Fruit fly (Drosophila melanogaster): ENCODE results near the gene atk.
A peak's percentile ranks its signal among the peaks of the same experiment; 100 is the strongest.

The atk gene

dm6 chr3L:20494262-20494601 is 29.6 kb upstream of the atk start (continued):
- TF ChIP-seq wdn (GFP tag; IDR thresholded peaks at IDR 0.05) = no peak
- TF ChIP-seq Mrtf (GFP tag; IDR thresholded peaks at IDR 0.05) = no peak
- no peak for TF ChIP-seq CG9876 (GFP tag; optimal IDR thresholded peaks at IDR 0.05)
- peak; percentile 14; the same call in 1 of the 2 replicates for TF ChIP-seq lmd (GFP tag; IDR thresholded peaks at IDR 0.05)
- peak; percentile 8 for TF ChIP-seq CG13775 (GFP tag; optimal IDR thresholded peaks at IDR 0.05)
- TF ChIP-seq Six4 (GFP tag; optimal IDR thresholded peaks at IDR 0.05) = no peak
- no peak for TF ChIP-seq CG12155 (GFP tag; optimal IDR thresholded peaks at IDR 0.05)
- TF ChIP-seq CG7556 (GFP tag; optimal IDR thresholded peaks at IDR 0.05) = peak; percentile 7
- TF ChIP-seq CG17385 (GFP tag; optimal IDR thresholded peaks at IDR 0.05) = no peak
- TF ChIP-seq Trl (optimal IDR thresholded peaks at IDR 0.05) = no peak
- no peak for TF ChIP-seq Trl (GFP tag; optimal IDR thresholded peaks at IDR 0.05)
- TF ChIP-seq CG31365 (tag; optimal IDR thresholded peaks at IDR 0.05) = no peak
- no peak for TF ChIP-seq CkIIα-i1 (GFP tag; IDR thresholded peaks at IDR 0.05)
- peak; percentile 48 for TF ChIP-seq PHDP (tag; optimal IDR thresholded peaks at IDR 0.05)
- no peak for TF ChIP-seq CG12236 (GFP tag; optimal IDR thresholded peaks at IDR 0.05)
- no peak for TF ChIP-seq wor (GFP tag; IDR thresholded peaks at IDR 0.05)
- TF ChIP-seq scrt (GFP tag; optimal IDR thresholded peaks at IDR 0.05) = no peak
- no peak for TF ChIP-seq Dad (GFP tag; optimal IDR thresholded peaks at IDR 0.05)
- no peak for TF ChIP-seq Hsf (GFP tag; optimal IDR thresholded peaks at IDR 0.05)
- no peak for TF ChIP-seq E2f1 (GFP tag; IDR thresholded peaks at IDR 0.05)
- no peak for TF ChIP-seq CG4328 (GFP tag; optimal IDR thresholded peaks at IDR 0.05)
- TF ChIP-seq Hey (tag; optimal IDR thresholded peaks at IDR 0.05) = no peak
- no peak for TF ChIP-seq org-1 (GFP tag; optimal IDR thresholded peaks at IDR 0.05)
- TF ChIP-seq mirr (GFP tag; optimal IDR thresholded peaks at IDR 0.05) = no peak
- no peak for TF ChIP-seq CG5245 (GFP tag; optimal IDR thresholded peaks at IDR 0.05)
- TF ChIP-seq Med (GFP tag) = peak; percentile 64
- TF ChIP-seq CG17186 (GFP tag; optimal IDR thresholded peaks at IDR 0.05) = no peak
- TF ChIP-seq Blimp-1 (GFP tag; optimal IDR thresholded peaks at IDR 0.05) = no peak
- no peak for TF ChIP-seq CG31224 (GFP tag; IDR thresholded peaks at IDR 0.05)
- peak; percentile 32 for TF ChIP-seq CG2712 (tag; optimal IDR thresholded peaks at IDR 0.05)
- no peak for TF ChIP-seq vvl (GFP tag; IDR thresholded peaks at IDR 0.05)
- peak; percentile 21 for TF ChIP-seq Hand (GFP tag; optimal IDR thresholded peaks at IDR 0.05)
- TF ChIP-seq caup (GFP tag; optimal IDR thresholded peaks at IDR 0.05; ENCODE audit: severe bottlenecking) = peak; percentile 22
- TF ChIP-seq phol (tag; optimal IDR thresholded peaks at IDR 0.05) = peak; percentile 21
- TF ChIP-seq CG34376 (GFP tag; optimal IDR thresholded peaks at IDR 0.05) = no peak
- TF ChIP-seq Dbx (GFP tag; IDR thresholded peaks at IDR 0.05) = no peak
- no peak for TF ChIP-seq az2 (GFP tag; optimal IDR thresholded peaks at IDR 0.05)
- TF ChIP-seq lbe (GFP tag; optimal IDR thresholded peaks at IDR 0.05) = no peak
- no peak for TF ChIP-seq Fer2 (tag; optimal IDR thresholded peaks at IDR 0.05)
- TF ChIP-seq Ptx1 (GFP tag; IDR thresholded peaks at IDR 0.05) = no peak
- peak; percentile 4 for TF ChIP-seq CG10147 (GFP tag; optimal IDR thresholded peaks at IDR 0.05)
- TF ChIP-seq CG11696 (GFP tag; IDR thresholded peaks at IDR 0.05) = peak; percentile 63; the same call in 1 of the 2 replicates
- peak; percentile 6 for TF ChIP-seq CG13296 (GFP tag; optimal IDR thresholded peaks at IDR 0.05)
- no peak for TF ChIP-seq nerfin-1 (tag; optimal IDR thresholded peaks at IDR 0.05)
